Worm (Caenorhabditis elegans): Measurements from ENCODE around the gene Y40B10B.1.

Y40B10B.1 gene

ce11 chrV:1961453-1961852 is at the start of gene Y40B10B.1:
Gene Y40B10B.1 (minus strand): TSS chrV:1961553.
- TF ChIP-seq ceh-20 (GFP tag; IDR thresholded peaks at IDR 0.05), result no peak
- TF ChIP-seq lin-39 (tag; optimal IDR thresholded peaks at IDR 0.05), result no peak
- no peak for TF ChIP-seq aly-2 (tag; optimal IDR thresholded peaks at IDR 0.05)
- TF ChIP-seq unc-62 (GFP tag; optimal IDR thresholded peaks at IDR 0.05 in 1 of 2), result peak in 1 of 2 experiments; percentile 21
- TF ChIP-seq unc-62 (tag; optimal IDR thresholded peaks at IDR 0.05), result no peak
- TF ChIP-seq ceh-44 (GFP tag; IDR thresholded peaks at IDR 0.05), result no peak

DNA sequence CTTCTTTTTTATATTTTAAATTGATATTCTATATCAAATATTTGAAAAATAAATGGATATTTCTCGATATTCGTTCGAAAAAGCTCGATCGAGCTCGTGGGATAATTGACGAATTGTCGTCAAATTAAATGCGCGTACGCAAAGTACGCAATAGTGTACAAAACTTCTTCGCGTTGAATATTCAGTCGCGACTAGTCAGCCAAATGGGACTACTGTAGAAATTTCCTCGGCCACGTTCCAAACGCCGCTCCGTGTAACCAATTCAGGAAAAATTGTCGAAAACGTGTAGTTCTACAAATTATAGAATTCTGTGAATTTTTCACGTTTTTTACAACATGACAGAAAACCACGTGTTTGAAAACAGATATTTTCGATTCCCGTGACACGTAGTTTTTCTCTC is 47.1 kb upstream of the Y40B10B.1 start:
- TF ChIP-seq daf-16 (GFP tag; optimal IDR thresholded peaks at IDR 0.05) (no peak), daf-16 (tag; optimal IDR thresholded peaks at IDR 0.05) (peak; percentile 25), nhr-102 (tag; optimal IDR thresholded peaks at IDR 0.05) (peak; percentile 70), unc-130 (GFP tag; optimal IDR thresholded peaks at IDR 0.05) (peak; percentile 91), dpl-1 (GFP tag; optimal IDR thresholded peaks at IDR 0.05) (peak; percentile 40), snpc-1.2 (GFP tag; IDR thresholded peaks at IDR 0.05) (peak; percentile 59; the same call in 1 of the 2 replicates), lin-15B (tag; optimal IDR thresholded peaks at IDR 0.05) (peak; percentile 15), lin-38 (GFP tag; IDR thresholded peaks at IDR 0.05) (peak; percentile 88), lsy-2 (tag; optimal IDR thresholded peaks at IDR 0.05) (peak; percentile 47 to 96), unc-62 (GFP tag; optimal IDR thresholded peaks at IDR 0.05 in 1 of 2) (peak in 1 of 2 experiments; percentile 80), unc-62 (tag; optimal IDR thresholded peaks at IDR 0.05) (no peak), dmd-6 (GFP tag; IDR thresholded peaks at IDR 0.05) (peak; percentile 66), nhr-28 (tag; optimal IDR thresholded peaks at IDR 0.05) (peak; percentile 54), ceh-20 (GFP tag; IDR thresholded peaks at IDR 0.05) (0 out of 2 replicates have a peak, but pooled peaks have one; percentile 65), ctbp-1 (GFP tag; IDR thresholded peaks at IDR 0.05) (0 out of 2 replicates have a peak, but pooled peaks have one; percentile 51), nhr-42 (GFP tag; IDR thresholded peaks at IDR 0.05) (peak; percentile 47; the same call in 1 of the 2 replicates), Y48G9A.11 (GFP tag; IDR thresholded peaks at IDR 0.05) (peak; percentile 60; the same call in 1 of the 2 replicates), unc-39 (tag; optimal IDR thresholded peaks at IDR 0.05) (no peak), duxl-1 (tag; optimal IDR thresholded peaks at IDR 0.05; ENCODE audit: poor library complexity) (peak; percentile 64), dmd-8 (GFP tag; IDR thresholded peaks at IDR 0.05) (no peak), mxl-3 (GFP tag; optimal IDR thresholded peaks at IDR 0.05) (peak; percentile 3), madf-9 (GFP tag; conservative IDR thresholded peaks at IDR 0.05) (0 out of 2 replicates have a peak, but pooled peaks have one; percentile 33), mes-2 (tag; optimal IDR thresholded peaks at IDR 0.05; ENCODE audit: poor library complexity, severe bottlenecking) (peak; percentile 94), rbr-2 (tag; optimal IDR thresholded peaks at IDR 0.05) (peak; percentile 46), nhr-77 (tag; optimal IDR thresholded peaks at IDR 0.05) (peak; percentile 62), hif-1 (tag; optimal IDR thresholded peaks at IDR 0.05) (peak in 1 of 2 experiments; percentile 70), F49E8.2 (tag; optimal IDR thresholded peaks at IDR 0.05; ENCODE audit: borderline replicate concordance) (no peak), nhr-41 (GFP tag; IDR thresholded peaks at IDR 0.05) (no peak), zfp-3 (GFP tag; conservative IDR thresholded peaks at IDR 0.05) (no peak), hlh-30 (tag; optimal IDR thresholded peaks at IDR 0.05; ENCODE audit: insufficient read depth) (peak; percentile 28), hmg-1.1 (GFP tag; IDR thresholded peaks at IDR 0.05) (peak; percentile 50; the same call in 1 of the 2 replicates), ztf-11 (tag; optimal IDR thresholded peaks at IDR 0.05) (no peak), T26A8.4 (GFP tag; IDR thresholded peaks at IDR 0.05) (peak; percentile 67), hlh-11 (tag; optimal IDR thresholded peaks at IDR 0.05) (peak; percentile 49), dve-1 (tag; optimal IDR thresholded peaks at IDR 0.05; ENCODE audit: insufficient read depth) (peak; percentile 34), saeg-2 (GFP tag; IDR thresholded peaks at IDR 0.05) (no peak), aly-2 (tag; optimal IDR thresholded peaks at IDR 0.05) (no peak)

Data from whole organism, L4 larva.